Worm (Caenorhabditis elegans): Measurements from ENCODE around the gene F47C12.8.

Gene F47C12.8

DNA sequence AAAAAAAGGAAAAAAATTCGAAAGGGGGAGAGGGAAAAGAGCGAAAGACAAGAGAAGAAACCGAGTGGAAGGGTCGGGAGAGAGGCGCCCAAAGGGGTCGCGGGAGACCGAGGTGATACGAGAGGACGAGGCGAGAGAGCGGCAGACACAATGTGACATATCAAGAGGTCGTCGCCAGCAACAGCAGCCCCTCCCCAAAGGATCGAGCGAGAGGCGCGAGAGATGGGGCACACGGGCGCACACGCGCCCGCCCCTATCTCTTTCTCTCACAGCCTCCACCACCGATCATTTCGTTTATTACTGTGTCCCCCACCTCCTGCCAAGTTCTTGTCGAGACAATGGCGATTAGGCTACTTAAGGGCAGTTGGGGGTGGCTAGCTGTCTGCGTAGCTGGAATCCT is 29.8 kb upstream of the F47C12.8 start (continued):
- peak; percentile 56 for TF ChIP-seq dve-1 (tag; optimal IDR thresholded peaks at IDR 0.05; ENCODE audit: insufficient read depth)
- no peak; the same call in 1 of the 2 replicates for TF ChIP-seq ctbp-1 (GFP tag; IDR thresholded peaks at IDR 0.05)
- TF ChIP-seq R02D3.7 (tag; optimal IDR thresholded peaks at IDR 0.05) = no peak
- no peak for TF ChIP-seq tag-97 (GFP tag; IDR thresholded peaks at IDR 0.05)
- no peak for TF ChIP-seq T20F7.1 (GFP tag; optimal IDR thresholded peaks at IDR 0.05)
- no peak for TF ChIP-seq aly-2 (tag; optimal IDR thresholded peaks at IDR 0.05)
- TF ChIP-seq unc-62 (GFP tag; optimal IDR thresholded peaks at IDR 0.05 in 1 of 2) = peak in 1 of 2 experiments; percentile 59
- TF ChIP-seq unc-62 (tag; optimal IDR thresholded peaks at IDR 0.05) = no peak
- TF ChIP-seq mdl-1 (tag; optimal IDR thresholded peaks at IDR 0.05) = peak; percentile 83 to 90
- no peak for TF ChIP-seq egl-27 (tag; optimal IDR thresholded peaks at IDR 0.05)
- no peak for TF ChIP-seq nhr-77 (tag; optimal IDR thresholded peaks at IDR 0.05)
- no peak for TF ChIP-seq fos-1 (tag; optimal IDR thresholded peaks at IDR 0.05)
- TF ChIP-seq ceh-32 (tag; optimal IDR thresholded peaks at IDR 0.05; ENCODE audit: poor library complexity) = no peak
- TF ChIP-seq F49E8.2 (tag; optimal IDR thresholded peaks at IDR 0.05; ENCODE audit: borderline replicate concordance) = no peak
- TF ChIP-seq ceh-62 (tag; optimal IDR thresholded peaks at IDR 0.05) = no peak
- peak; percentile 49; the same call in 1 of the 2 replicates for TF ChIP-seq madf-9 (GFP tag; conservative IDR thresholded peaks at IDR 0.05)
- TF ChIP-seq spr-3 (GFP tag; optimal IDR thresholded peaks at IDR 0.05) = no peak
- TF ChIP-seq zip-11 (GFP tag; IDR thresholded peaks at IDR 0.05) = no peak
- TF ChIP-seq hlh-11 (tag; optimal IDR thresholded peaks at IDR 0.05) = peak; percentile 95
- no peak for TF ChIP-seq lin-29 (GFP tag; IDR thresholded peaks at IDR 0.05)
- TF ChIP-seq lin-15B (tag; optimal IDR thresholded peaks at IDR 0.05) = no peak
- peak; percentile 76 for TF ChIP-seq T26A8.4 (GFP tag; IDR thresholded peaks at IDR 0.05)
- TF ChIP-seq ztf-7 (tag; optimal IDR thresholded peaks at IDR 0.05) = no peak
- no peak for TF ChIP-seq ceh-82 (tag; optimal IDR thresholded peaks at IDR 0.05)
- 0 out of 2 replicates have a peak, but pooled peaks have one; percentile 33 for TF ChIP-seq zfp-3 (GFP tag; conservative IDR thresholded peaks at IDR 0.05)
- TF ChIP-seq mdt-29 (GFP tag; IDR thresholded peaks at IDR 0.05) = no peak
- TF ChIP-seq mxl-3 (GFP tag; optimal IDR thresholded peaks at IDR 0.05) = peak; percentile 94
- TF ChIP-seq dmd-8 (GFP tag; IDR thresholded peaks at IDR 0.05) = peak; percentile 62; the same call in 1 of the 2 replicates
- no peak for TF ChIP-seq unc-39 (tag; optimal IDR thresholded peaks at IDR 0.05)
- TF ChIP-seq nhr-28 (tag; optimal IDR thresholded peaks at IDR 0.05) = peak; percentile 92
- TF ChIP-seq sdz-12 (GFP tag; optimal IDR thresholded peaks at IDR 0.05) = no peak
- no peak for TF ChIP-seq lin-39 (tag; optimal IDR thresholded peaks at IDR 0.05)
- no peak for TF ChIP-seq zag-1 (tag; optimal IDR thresholded peaks at IDR 0.05)
- peak; percentile 4 to 93 for TF ChIP-seq hif-1 (tag; optimal IDR thresholded peaks at IDR 0.05)
- no peak for TF ChIP-seq dmd-9 (GFP tag; IDR thresholded peaks at IDR 0.05)
- TF ChIP-seq php-3 (GFP tag; IDR thresholded peaks at IDR 0.05) = peak; percentile 52; the same call in 1 of the 2 replicates
- TF ChIP-seq nhr-48 (tag; optimal IDR thresholded peaks at IDR 0.05) = peak; percentile 63
- peak; percentile 56 for TF ChIP-seq nhr-10 (tag; optimal IDR thresholded peaks at IDR 0.05)
- no peak for TF ChIP-seq ces-1 (GFP tag; optimal IDR thresholded peaks at IDR 0.05)
- peak; percentile 85 for TF ChIP-seq mep-1 (tag; optimal IDR thresholded peaks at IDR 0.05)
- no peak for TF ChIP-seq mes-2 (tag; optimal IDR thresholded peaks at IDR 0.05; ENCODE audit: poor library complexity, severe bottlenecking)
- TF ChIP-seq egl-43 (GFP tag; IDR thresholded peaks at IDR 0.05) = peak; percentile 50; the same call in 1 of the 2 replicates
- no peak for TF ChIP-seq madf-5 (GFP tag; IDR thresholded peaks at IDR 0.05)
- TF ChIP-seq tra-1 (GFP tag; IDR thresholded peaks at IDR 0.05) = peak; percentile 74
- peak; percentile 59 for TF ChIP-seq lin-38 (GFP tag; IDR thresholded peaks at IDR 0.05)
- no peak for TF ChIP-seq zip-2 (tag; optimal IDR thresholded peaks at IDR 0.05)
- no peak for TF ChIP-seq Y48G9A.11 (GFP tag; IDR thresholded peaks at IDR 0.05)
- TF ChIP-seq F26F4.8 (GFP tag; conservative IDR thresholded peaks at IDR 0.05) = no peak
- no peak for TF ChIP-seq zfp-2 (tag; optimal IDR thresholded peaks at IDR 0.05)
- TF ChIP-seq gei-8 (GFP tag; optimal IDR thresholded peaks at IDR 0.05) = peak; percentile 54
- no peak for TF ChIP-seq nhr-237 (tag; optimal IDR thresholded peaks at IDR 0.05)
- TF ChIP-seq lin-13 (GFP tag; optimal IDR thresholded peaks at IDR 0.05) = no peak
